Worm (Caenorhabditis elegans) whole organism, early embryonic: Measurements from ENCODE around the gene wrm-1.

ENCODE experiments used
- B0310.2 ChIP-seq: sonication (generic microtip); optimal IDR thresholded peaks from 2 replicates; lab custom pipeline; 2016; ENCODE audit warnings: mild to moderate bottlenecking, missing genetic modification characterization, missing compliant biosample characterization
- F13C5.2 ChIP-seq: sonication (generic microtip); optimal IDR thresholded peaks from 2 replicates; lab custom pipeline; 2017; ENCODE audit warnings: mild to moderate bottlenecking, missing genetic modification characterization, inconsistent platforms, missing compliant biosample characterization
- aly-1 ChIP-seq: sonication (generic microtip); optimal IDR thresholded peaks from 2 replicates; lab custom pipeline; 2016; ENCODE audit warnings: missing genetic modification characterization, missing compliant biosample characterization
- ama-1 ChIP-seq: fragments of 150-350 bp; optimal IDR thresholded peaks from 2 replicates; lab custom pipeline; 2014
- ceh-13 ChIP-seq: fragments of 200-800 bp; sonication (Bioruptor generic); optimal IDR thresholded peaks from 2 replicates; lab custom pipeline; 2018; ENCODE audit warnings: mild to moderate bottlenecking, missing genetic modification characterization, missing compliant biosample characterization
- ceh-36 ChIP-seq: sonication (generic microtip); optimal IDR thresholded peaks from 2 replicates; lab custom pipeline; 2016; ENCODE audit warnings: missing genetic modification characterization, inconsistent platforms, missing compliant biosample characterization
- ets-7 ChIP-seq: sonication (generic microtip); optimal IDR thresholded peaks from 2 replicates; lab custom pipeline; 2016; ENCODE audit warnings: missing genotype, missing genetic modification characterization, missing compliant biosample characterization
- flt-1 ChIP-seq: fragments of 200-800 bp; sonication (Bioruptor generic); IDR thresholded peaks from 2 replicates; pipeline ENCODE4 v1.3.6; 2022; ENCODE audit warnings: missing genetic modification characterization, missing compliant biosample characterization
- hmbx-1 ChIP-seq: sonication (generic microtip); optimal IDR thresholded peaks from 2 replicates; lab custom pipeline; 2016; ENCODE audit warnings: mild to moderate bottlenecking, missing genetic modification characterization, missing compliant biosample characterization
- hmg-4 ChIP-seq: fragments of 200-800 bp; sonication (Bioruptor generic); optimal IDR thresholded peaks from 2 replicates; lab custom pipeline; 2018; ENCODE audit warnings: mild to moderate bottlenecking, missing genetic modification characterization, missing compliant biosample characterization
- hnd-1 ChIP-seq: sonication (generic microtip); optimal IDR thresholded peaks from 2 replicates; lab custom pipeline; 2016; ENCODE audit warnings: missing genetic modification characterization, missing compliant biosample characterization
- pes-1 ChIP-seq: fragments of 200-800 bp; sonication (Bioruptor generic); IDR thresholded peaks from 2 replicates; pipeline ENCODE4 v1.3.6; 2022; ENCODE audit warnings: missing genetic modification reagents, missing genetic modification characterization, missing compliant biosample characterization
- scrt-1 ChIP-seq: fragments of 200-800 bp; sonication (Bioruptor generic); IDR thresholded peaks from 2 replicates; pipeline ENCODE4 v1.3.6; 2022; ENCODE audit warnings: missing genetic modification characterization, missing compliant biosample characterization
- sea-1 ChIP-seq: fragments of 200-800 bp; sonication (Bioruptor generic); conservative IDR thresholded peaks from 2 replicates; pipeline ENCODE4 v1.3.6; 2022; ENCODE audit warnings: missing genetic modification characterization, missing compliant biosample characterization
- tbx-11 ChIP-seq: fragments of 200-800 bp; sonication (Bioruptor generic); IDR thresholded peaks from 2 replicates; pipeline ENCODE4 v1.3.6; 2022; ENCODE audit warnings: missing genetic modification characterization, missing compliant biosample characterization
- tbx-37 ChIP-seq: fragments of 200-800 bp; sonication (Bioruptor generic); conservative IDR thresholded peaks from 2 replicates; pipeline ENCODE4 v1.3.6; 2022; ENCODE audit warnings: missing genetic modification reagents, missing genetic modification characterization, missing compliant biosample characterization
- tra-4 ChIP-seq: sonication (generic microtip); optimal IDR thresholded peaks from 2 replicates; lab custom pipeline; 2017; ENCODE audit warnings: missing genetic modification characterization, missing compliant biosample characterization

The wrm-1 gene

ce11 chrIII:5719105-5719831, 3.4 kb upstream of the wrm-1 start:
- no peak for TF ChIP-seq ets-7 (tag; lab: Kevin White, UChicago)
- TF ChIP-seq tbx-11 (GFP tag; lab: Robert Waterston, UW) = no peak
- TF ChIP-seq ceh-13 (GFP tag; lab: Kevin White, UChicago) = no peak
- no peak for TF ChIP-seq B0310.2 (tag; lab: Kevin White, UChicago)
- no peak for TF ChIP-seq aly-1 (tag; lab: Kevin White, UChicago)
- no peak for TF ChIP-seq hmbx-1
- no peak for TF ChIP-seq scrt-1 (GFP tag; lab: Robert Waterston, UW)
- TF ChIP-seq F13C5.2 = no peak
- no peak for TF ChIP-seq hnd-1 (tag; lab: Kevin White, UChicago)
- TF ChIP-seq hmg-4 (GFP tag; lab: Kevin White, UChicago) = no peak
- TF ChIP-seq ama-1 (lab: Kevin White, UChicago) = no peak
- TF ChIP-seq ceh-36 (tag; lab: Kevin White, UChicago) = no peak

ce11 chrIII:5719832-5720194, 2.8 kb upstream of the wrm-1 start:
- no peak for TF ChIP-seq hmbx-1

ce11 chrIII:5720266-5721019, 2.2 kb upstream of the wrm-1 start:
- peak; percentile 27 for TF ChIP-seq hmg-4 (GFP tag; lab: Kevin White, UChicago)
- TF ChIP-seq F13C5.2 = no peak
- no peak for TF ChIP-seq ama-1 (lab: Kevin White, UChicago)
- no peak for TF ChIP-seq tbx-11 (GFP tag; lab: Robert Waterston, UW)
- no peak for TF ChIP-seq tra-4
- TF ChIP-seq hmbx-1 = no peak
- no peak for TF ChIP-seq hnd-1 (tag; lab: Kevin White, UChicago)
- 0 out of 2 replicates have a peak, but pooled peaks have one; percentile 9 for TF ChIP-seq scrt-1 (GFP tag; lab: Robert Waterston, UW)
- no peak for TF ChIP-seq ets-7 (tag; lab: Kevin White, UChicago)
- no peak for TF ChIP-seq pes-1 (GFP tag; lab: Robert Waterston, UW)
- TF ChIP-seq sea-1 = no peak
- TF ChIP-seq flt-1 (GFP tag; lab: Robert Waterston, UW) = no peak
- TF ChIP-seq tbx-37 (GFP tag; lab: Robert Waterston, UW) = no peak
- TF ChIP-seq aly-1 (tag; lab: Kevin White, UChicago) = peak; percentile 51
- no peak for TF ChIP-seq ceh-13 (GFP tag; lab: Kevin White, UChicago)
- TF ChIP-seq ceh-36 (tag; lab: Kevin White, UChicago) = no peak
- TF ChIP-seq B0310.2 (tag; lab: Kevin White, UChicago) = no peak

DNA sequence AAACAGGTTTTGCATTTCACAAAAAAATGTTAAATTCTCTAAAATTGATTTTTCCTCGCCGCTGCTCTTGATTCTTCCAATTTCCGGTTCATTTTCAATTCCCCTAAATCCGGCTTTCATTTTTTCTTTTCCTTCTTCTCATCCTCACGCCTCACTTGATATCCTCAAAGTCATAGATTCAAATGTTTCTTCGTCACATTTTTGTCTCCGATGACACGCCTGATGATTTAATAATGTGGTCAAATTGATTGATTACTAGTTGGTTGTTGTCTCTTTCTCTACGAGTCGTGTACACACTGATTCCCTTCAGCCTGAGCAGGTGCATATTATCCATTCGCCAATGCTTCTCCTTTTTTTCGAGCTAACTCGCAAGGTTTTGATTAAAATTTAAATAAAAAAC, 1.2 kb upstream of the wrm-1 start:
- no peak for TF ChIP-seq hnd-1 (tag; lab: Kevin White, UChicago)
- no peak for TF ChIP-seq tra-4
- TF ChIP-seq ceh-36 (tag; lab: Kevin White, UChicago) = no peak
- no peak for TF ChIP-seq F13C5.2
- TF ChIP-seq scrt-1 (GFP tag; lab: Robert Waterston, UW) = no peak
- TF ChIP-seq hmbx-1 = no peak
- TF ChIP-seq aly-1 (tag; lab: Kevin White, UChicago) = no peak
- no peak for TF ChIP-seq tbx-11 (GFP tag; lab: Robert Waterston, UW)
- TF ChIP-seq tbx-37 (GFP tag; lab: Robert Waterston, UW) = no peak
- no peak for TF ChIP-seq ama-1 (lab: Kevin White, UChicago)
- TF ChIP-seq ets-7 (tag; lab: Kevin White, UChicago) = no peak
- no peak for TF ChIP-seq hmg-4 (GFP tag; lab: Kevin White, UChicago)
- TF ChIP-seq B0310.2 (tag; lab: Kevin White, UChicago) = no peak

- TF ChIP-seq pes-1 (GFP tag; lab: Robert Waterston, UW) (no peak), ceh-36 (tag; lab: Kevin White, UChicago) (no peak), hmg-4 (GFP tag; lab: Kevin White, UChicago) (peak; percentile 21), tbx-37 (GFP tag; lab: Robert Waterston, UW) (peak; percentile 12; the same call in 1 of the 2 replicates), tra-4 (no peak), F13C5.2 (no peak), ets-7 (tag; lab: Kevin White, UChicago) (no peak), sea-1 (no peak), flt-1 (GFP tag; lab: Robert Waterston, UW) (no peak), ceh-13 (GFP tag; lab: Kevin White, UChicago) (no peak)
Measured at ce11 chrIII:5721888-5722287, 762 bp upstream of the wrm-1 start.

DNA sequence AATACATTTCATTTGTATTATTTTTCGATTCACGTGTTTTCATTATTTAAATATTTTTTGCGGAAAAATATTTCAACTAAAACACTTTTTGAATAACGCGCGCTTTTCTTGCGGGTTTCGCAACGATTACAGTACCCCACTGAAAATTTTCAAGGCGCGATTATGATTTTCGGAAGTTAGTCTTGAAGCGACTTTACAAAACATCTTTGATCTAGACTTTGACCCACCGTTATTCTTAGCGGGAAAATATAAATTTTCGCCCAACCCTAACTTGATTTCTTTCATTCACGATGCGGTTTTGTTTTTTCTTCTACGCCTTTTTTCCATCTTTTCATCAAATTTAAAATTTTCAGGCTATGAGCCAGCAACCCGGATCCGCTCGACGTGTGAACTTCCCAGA, 5.2 kb downstream of the wrm-1 start, which contains the start of gene egg-1:
egg-1 (plus strand) TSS at position 354 of the 400 bp plus-strand sequence.
- TF ChIP-seq F13C5.2 = no peak
- no peak for TF ChIP-seq flt-1 (GFP tag; lab: Robert Waterston, UW)
- no peak for TF ChIP-seq sea-1
- no peak for TF ChIP-seq tbx-37 (GFP tag; lab: Robert Waterston, UW)
- no peak for TF ChIP-seq ceh-13 (GFP tag; lab: Kevin White, UChicago)

- no peak for TF ChIP-seq B0310.2 (tag; lab: Kevin White, UChicago)
- no peak for TF ChIP-seq hnd-1 (tag; lab: Kevin White, UChicago)
- TF ChIP-seq tbx-37 (GFP tag; lab: Robert Waterston, UW) = no peak
- TF ChIP-seq tra-4 = no peak
- no peak for TF ChIP-seq pes-1 (GFP tag; lab: Robert Waterston, UW)
- no peak for TF ChIP-seq flt-1 (GFP tag; lab: Robert Waterston, UW)
- no peak for TF ChIP-seq hmg-4 (GFP tag; lab: Kevin White, UChicago)
Measured at ce11 chrIII:5729367-5729766, 6.7 kb downstream of the wrm-1 start.
